Fruit fly (Drosophila melanogaster) S2 (cell line): ENCODE results near the gene Hs3st-B.

Source experiments
- CG8478 ChIP-seq: fragments of >200 bp; optimal IDR thresholded peaks from 2 replicates; lab custom pipeline; 2018
- CTCF ChIP-seq, 2 experiments: fragments of >200 bp; optimal IDR thresholded peaks; 2 replicates each; lab custom pipeline; 2018

DNA sequence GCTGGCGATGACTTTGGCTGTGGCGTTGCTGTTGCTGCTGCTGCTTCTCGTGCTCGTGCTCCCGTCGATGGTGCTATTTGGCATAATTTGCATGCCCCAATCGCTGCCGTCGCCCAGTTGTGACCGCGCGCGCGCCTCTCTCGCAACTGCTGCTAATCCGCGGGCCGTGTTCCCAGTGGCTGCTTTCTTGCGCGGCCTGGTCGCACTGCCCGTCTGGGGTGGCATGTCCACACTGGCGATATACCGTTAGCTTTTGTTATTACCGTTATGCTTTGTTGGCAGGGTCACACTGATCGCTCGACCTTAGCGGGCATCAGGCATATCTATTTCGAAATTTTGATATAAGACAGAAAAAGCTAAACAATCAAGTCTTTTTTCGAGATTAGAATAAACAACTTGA is 46.8 kb upstream of the Hs3st-B start, which contains the start of gene CG7990:
- no peak for TF ChIP-seq CG8478 (lab: Kevin White, UChicago)
- no peak for TF ChIP-seq CTCF (optimal IDR thresholded peaks at IDR 0.05; lab: Kevin White, UChicago)
